Worm (Caenorhabditis elegans): ENCODE results near the gene B0250.5.

- TF ChIP-seq skn-1 (tag; optimal IDR thresholded peaks at IDR 0.05): no peak
- TF ChIP-seq nhr-84 (tag; optimal IDR thresholded peaks at IDR 0.05): no peak
Measured at ce11 chrV:20498980-20499379, 5.3 kb downstream of the B0250.5 start, which contains the start of gene dct-16.
